Fruit fly (Drosophila melanogaster): ENCODE measurements around the gene pug.

DNA sequence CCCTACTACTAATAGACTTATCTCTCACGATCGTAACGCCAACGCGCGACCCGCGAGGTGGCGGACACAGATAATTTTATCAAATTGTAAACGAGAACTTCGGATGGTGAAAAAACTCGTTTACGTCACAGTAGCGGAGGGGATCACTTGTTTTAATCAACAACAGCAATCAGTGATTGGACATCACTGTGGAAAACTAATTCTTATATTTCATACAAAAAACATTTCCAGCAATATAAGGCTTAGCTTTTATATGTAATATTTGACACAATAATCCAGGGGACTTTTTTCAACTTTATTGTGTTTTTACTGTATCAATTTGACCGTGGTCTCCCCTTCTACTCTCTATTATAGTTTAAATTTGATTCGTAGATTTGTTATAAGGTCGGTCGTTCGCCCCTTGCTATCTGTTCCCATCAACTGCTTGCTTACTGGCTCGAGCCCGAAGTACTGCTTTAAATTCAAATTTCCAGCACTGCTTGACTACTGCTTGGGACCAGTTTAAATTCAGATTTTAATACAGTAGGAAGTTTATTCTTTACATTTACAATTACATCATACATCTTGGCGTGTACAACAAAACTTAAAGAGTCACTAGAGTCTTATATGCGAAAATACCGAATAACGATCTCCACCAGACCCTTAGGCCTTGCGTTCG is 19.0 kb upstream of the pug start, which contains the start of gene CG6465:
- TF ChIP-seq fru (GFP tag; optimal IDR thresholded peaks at IDR 0.05) (no peak), dsf (GFP tag; optimal IDR thresholded peaks at IDR 0.05; ENCODE audit: borderline replicate concordance) (no peak), sv (GFP tag; optimal IDR thresholded peaks at IDR 0.05) (no peak), Dif (GFP tag; optimal IDR thresholded peaks at IDR 0.05; ENCODE audit: partially characterized antibody) (no peak), br (GFP tag; optimal IDR thresholded peaks at IDR 0.05) (no peak), N (GFP tag; optimal IDR thresholded peaks at IDR 0.05) (peak; percentile 44), Abd-B (GFP tag; optimal IDR thresholded peaks at IDR 0.05) (no peak), CG32264 (GFP tag; optimal IDR thresholded peaks at IDR 0.05) (no peak), jim (GFP tag; optimal IDR thresholded peaks at IDR 0.05) (no peak), pan (optimal IDR thresholded peaks at IDR 0.05) (no peak), psq (GFP tag; optimal IDR thresholded peaks at IDR 0.05) (no peak), tai (GFP tag; optimal IDR thresholded peaks at IDR 0.05) (peak; percentile 27)
